Worm (Caenorhabditis elegans) whole organism, L1 larva: Measurements from ENCODE around the gene T13B5.9.

ENCODE experiments used
- C16A3.4 ChIP-seq: fragments of 150-350 bp; optimal IDR thresholded peaks from 2 replicates; lab custom pipeline; 2014; ENCODE audit warnings: missing biosample characterization, missing genetic modification characterization
- C34B4.2 ChIP-seq: sonication (generic microtip); optimal IDR thresholded peaks from 2 replicates; lab custom pipeline; 2017; ENCODE audit warnings: mild to moderate bottlenecking, missing genetic modification characterization, missing compliant biosample characterization
- F16B12.6 ChIP-seq: fragments of 150-350 bp; optimal IDR thresholded peaks from 2 replicates; lab custom pipeline; 2014; ENCODE audit warnings: missing biosample characterization, missing genetic modification characterization
- Y116A8C.19 ChIP-seq: sonication (generic microtip); optimal IDR thresholded peaks from 2 replicates; lab custom pipeline; 2016; ENCODE audit warnings: missing compliant biosample characterization, missing genetic modification characterization, borderline replicate concordance
- alr-1 ChIP-seq: fragments of 200-800 bp; sonication (Bioruptor generic); optimal IDR thresholded peaks from 2 replicates; lab custom pipeline; 2018; ENCODE audit warnings: borderline replicate concordance, mild to moderate bottlenecking, missing genetic modification characterization, missing compliant biosample characterization
- ama-1 ChIP-seq: fragments of 150-350 bp; optimal IDR thresholded peaks from 2 replicates; lab custom pipeline; 2014
- ceh-8 ChIP-seq: fragments of 200-800 bp; sonication (Bioruptor generic); optimal IDR thresholded peaks from 2 replicates; lab custom pipeline; 2018; ENCODE audit warnings: mild to moderate bottlenecking, missing genetic modification characterization, moderate library complexity, missing compliant biosample characterization
- ceh-90 ChIP-seq: sonication (generic microtip); optimal IDR thresholded peaks from 2 replicates; lab custom pipeline; 2016; ENCODE audit warnings: missing genetic modification characterization, missing compliant biosample characterization
- dpl-1 ChIP-seq, 3 experiments: fragments of 150-350 bp in 2 of 3; sonication (generic microtip) in 1 of 3; optimal IDR thresholded peaks; 2 replicates each; lab custom pipeline; 2014 to 2017; ENCODE audit warnings: missing biosample characterization in 3 of 3, missing genetic modification characterization in 3 of 3, missing genetic modification reagents in 3 of 3
- efl-1 ChIP-seq, 4 experiments: fragments of 150-350 bp; optimal IDR thresholded peaks in 3 of 4; peaks in 1 of 4; 1 replicate in 1 of 4; 2 replicates in 3 of 4; lab custom pipeline; 2014; ENCODE audit warnings: missing biosample characterization in 2 of 4, missing genetic modification characterization in 2 of 4, missing genetic modification reagents in 2 of 4
- egl-13 ChIP-seq: sonication (generic microtip); optimal IDR thresholded peaks from 2 replicates; lab custom pipeline; 2016; ENCODE audit warnings: missing genotype, missing genetic modification reagents, missing genetic modification characterization, missing compliant biosample characterization
- fkh-10 ChIP-seq: sonication (generic microtip); optimal IDR thresholded peaks from 2 replicates; lab custom pipeline; 2017; ENCODE audit warnings: missing biosample characterization, missing genetic modification reagents, missing genetic modification characterization
- fos-1 ChIP-seq: fragments of 150-350 bp; optimal IDR thresholded peaks from 2 replicates; lab custom pipeline; 2014; ENCODE audit warnings: missing biosample characterization, missing genetic modification characterization
- grh-1 ChIP-seq: fragments of 200-800 bp; sonication (Bioruptor generic); IDR thresholded peaks from 2 replicates; pipeline ENCODE4 v1.3.6; 2022; ENCODE audit warnings: missing genetic modification reagents, missing genetic modification characterization, missing compliant biosample characterization
- jun-1 ChIP-seq: fragments of 150-350 bp; optimal IDR thresholded peaks from 2 replicates; lab custom pipeline; 2014; ENCODE audit warnings: missing biosample characterization, missing genetic modification reagents, missing genetic modification characterization
- lin-14 ChIP-seq: fragments of 200-800 bp; sonication (Bioruptor generic); optimal IDR thresholded peaks from 2 replicates; lab custom pipeline; 2018; ENCODE audit warnings: mild to moderate bottlenecking, missing genetic modification characterization, moderate library complexity, missing compliant biosample characterization
- lin-15B ChIP-seq: fragments of 150-350 bp; sonication (generic microtip); optimal IDR thresholded peaks from 3 replicates; lab custom pipeline; 2014; ENCODE audit warnings: missing biosample characterization, missing genetic modification characterization
- lsy-2 ChIP-seq, 2 experiments: fragments of 150-350 bp; optimal IDR thresholded peaks; 2 replicates each; lab custom pipeline; 2014; ENCODE audit warnings: missing biosample characterization in 2 of 2, missing genetic modification characterization in 2 of 2
- mab-9 ChIP-seq: fragments of 200-800 bp; sonication (Bioruptor generic); IDR thresholded peaks from 2 replicates; pipeline ENCODE4 v1.3.6; 2022; ENCODE audit warnings: missing genetic modification reagents, missing genetic modification characterization, missing compliant biosample characterization
- mep-1 ChIP-seq: fragments of 150-350 bp; optimal IDR thresholded peaks from 2 replicates; lab custom pipeline; 2014; ENCODE audit warnings: missing biosample characterization, missing genetic modification characterization
- nhr-11 ChIP-seq: fragments of 150-350 bp; optimal IDR thresholded peaks from 2 replicates; lab custom pipeline; 2014; ENCODE audit warnings: missing biosample characterization, missing genetic modification characterization
- nhr-76 ChIP-seq: sonication (generic microtip); optimal IDR thresholded peaks from 2 replicates; lab custom pipeline; 2017; ENCODE audit warnings: missing biosample characterization, missing genetic modification characterization
- nhr-85 ChIP-seq: sonication (generic microtip); peaks from one replicate; lab custom pipeline; 2016; ENCODE audit warnings: missing genetic modification characterization, inconsistent platforms, missing compliant biosample characterization
- nhr-90 ChIP-seq: sonication (generic microtip); optimal IDR thresholded peaks from 2 replicates; lab custom pipeline; 2016; ENCODE audit warnings: mild to moderate bottlenecking, missing genetic modification characterization, missing compliant biosample characterization; ENCODE audit not compliant: poor library complexity
- pax-3 ChIP-seq: fragments of 200-800 bp; sonication (Bioruptor generic); optimal IDR thresholded peaks from 2 replicates; lab custom pipeline; 2018; ENCODE audit warnings: mild to moderate bottlenecking, missing genetic modification characterization, moderate library complexity, missing compliant biosample characterization
- rnt-1 ChIP-seq: sonication (generic microtip); optimal IDR thresholded peaks from 2 replicates; lab custom pipeline; 2016; ENCODE audit warnings: mild to moderate bottlenecking, missing genetic modification characterization, moderate library complexity, missing compliant biosample characterization
- skn-1 ChIP-seq: fragments of 150-350 bp; optimal IDR thresholded peaks from 2 replicates; lab custom pipeline; 2014; ENCODE audit warnings: missing biosample characterization, missing genetic modification characterization
- snu-23 ChIP-seq: sonication (generic microtip); optimal IDR thresholded peaks from 2 replicates; lab custom pipeline; 2016; ENCODE audit warnings: missing genetic modification characterization, missing compliant biosample characterization
- tlp-1 ChIP-seq: fragments of 150-350 bp; optimal IDR thresholded peaks from 2 replicates; lab custom pipeline; 2014; ENCODE audit warnings: missing biosample characterization, missing genetic modification characterization
- unc-130 ChIP-seq: fragments of 150-350 bp; optimal IDR thresholded peaks from 2 replicates; lab custom pipeline; 2017; ENCODE audit warnings: missing biosample characterization, missing genetic modification characterization, inconsistent platforms
- zag-1 ChIP-seq: fragments of 150-350 bp; optimal IDR thresholded peaks from 2 replicates; lab custom pipeline; 2014; ENCODE audit warnings: missing biosample characterization, missing genetic modification characterization
- zip-4 ChIP-seq: fragments of 200-800 bp; sonication (Bioruptor generic); optimal IDR thresholded peaks from 2 replicates; lab custom pipeline; 2018; ENCODE audit warnings: mild to moderate bottlenecking, missing genetic modification characterization, moderate library complexity, missing compliant biosample characterization

The T13B5.9 gene

ce11 chrII:1130241-1130640 lies 25.9 kb upstream of the T13B5.9 start:
- TF ChIP-seq efl-1 (optimal IDR thresholded peaks at IDR 0.05; lab: Kevin White, UChicago) (no peak), efl-1 (GFP tag; optimal IDR thresholded peaks at IDR 0.05 in 1 of 2; lab: Kevin White, UChicago) (no peak), nhr-85 (tag; lab: Kevin White, UChicago) (peak; percentile 9), mab-9 (GFP tag; lab: Robert Waterston, UW) (no peak)

ce11 chrII:1127676-1128075 lies 23.4 kb upstream of the T13B5.9 start, which contains the start of gene taf-6.1:
taf-6.1 (plus strand) TSS chrII:1127976.
- TF ChIP-seq nhr-90 (tag; lab: Kevin White, UChicago), result no peak
- no peak for TF ChIP-seq dpl-1 (GFP tag; optimal IDR thresholded peaks at IDR 0.05; lab: Kevin White, UChicago)
- no peak for TF ChIP-seq alr-1
- TF ChIP-seq skn-1 (tag; lab: Kevin White, UChicago), result no peak
- TF ChIP-seq lsy-2 (tag; optimal IDR thresholded peaks at IDR 0.05; lab: Kevin White, UChicago), result no peak
- TF ChIP-seq nhr-76 (tag; lab: Kevin White, UChicago), result no peak
- no peak for TF ChIP-seq zag-1 (tag; lab: Kevin White, UChicago)
- TF ChIP-seq fkh-10 (GFP tag; lab: Kevin White, UChicago), result no peak
- TF ChIP-seq zip-4 (GFP tag; lab: Kevin White, UChicago), result no peak
- TF ChIP-seq rnt-1 (tag; lab: Kevin White, UChicago), result no peak
- no peak for TF ChIP-seq snu-23 (GFP tag; lab: Kevin White, UChicago)
- TF ChIP-seq, all 84 proteins: peak for 0

- no peak for TF ChIP-seq lsy-2 (tag; optimal IDR thresholded peaks at IDR 0.05; lab: Kevin White, UChicago)
- no peak for TF ChIP-seq tlp-1
- TF ChIP-seq egl-13 (tag; lab: Kevin White, UChicago), result no peak
- TF ChIP-seq zip-4 (GFP tag; lab: Kevin White, UChicago), result no peak
- TF ChIP-seq jun-1, result no peak
- no peak for TF ChIP-seq pax-3 (tag; lab: Kevin White, UChicago)
- no peak for TF ChIP-seq fos-1 (tag; lab: Kevin White, UChicago)
- TF ChIP-seq rnt-1 (tag; lab: Kevin White, UChicago), result no peak
- TF ChIP-seq ama-1 (lab: Kevin White, UChicago), result no peak
- no peak for TF ChIP-seq F16B12.6 (tag; lab: Kevin White, UChicago)
- no peak for TF ChIP-seq grh-1 (GFP tag; lab: Robert Waterston, UW)
- no peak for TF ChIP-seq C34B4.2 (tag; lab: Kevin White, UChicago)
- no peak for TF ChIP-seq Y116A8C.19
- no peak for TF ChIP-seq lin-14 (GFP tag; lab: Kevin White, UChicago)
- TF ChIP-seq dpl-1 (GFP tag; optimal IDR thresholded peaks at IDR 0.05; lab: Kevin White, UChicago), result no peak
- no peak for TF ChIP-seq nhr-11 (tag; lab: Kevin White, UChicago)
- no peak for TF ChIP-seq lin-15B (tag; lab: Kevin White, UChicago)
- no peak for TF ChIP-seq ceh-8 (GFP tag; lab: Kevin White, UChicago)
Observed at ce11 chrII:1126472-1126871, 22.2 kb upstream of the T13B5.9 start.

- TF ChIP-seq C16A3.4 (tag; lab: Kevin White, UChicago) (no peak), lin-15B (tag; lab: Kevin White, UChicago) (no peak), efl-1 (optimal IDR thresholded peaks at IDR 0.05; lab: Kevin White, UChicago) (no peak), efl-1 (GFP tag; optimal IDR thresholded peaks at IDR 0.05 in 1 of 2; lab: Kevin White, UChicago) (peak in 1 of 2 experiments; percentile 84), tlp-1 (no peak)
Observed at ce11 chrII:1124757-1125156, 20.4 kb upstream of the T13B5.9 start.

- TF ChIP-seq mab-9 (GFP tag; lab: Robert Waterston, UW) (no peak), rnt-1 (tag; lab: Kevin White, UChicago) (peak; percentile 52), efl-1 (optimal IDR thresholded peaks at IDR 0.05; lab: Kevin White, UChicago) (peak in 1 of 2 experiments; percentile 8), efl-1 (GFP tag; optimal IDR thresholded peaks at IDR 0.05 in 1 of 2; lab: Kevin White, UChicago) (peak; percentile 38 to 82), dpl-1 (GFP tag; optimal IDR thresholded peaks at IDR 0.05; lab: Kevin White, UChicago) (peak in 1 of 3 experiments; percentile 28), ceh-90 (tag; lab: Kevin White, UChicago) (peak; percentile 56), mep-1 (tag; lab: Kevin White, UChicago) (peak; percentile 1), unc-130 (tag; lab: Kevin White, UChicago) (no peak)
Observed at ce11 chrII:1123208-1123607, 18.9 kb upstream of the T13B5.9 start, which contains the start of the genes sut-1 and eri-3. sut-1 (minus strand) TSS chrII:1123265. eri-3 (plus strand) TSS chrII:1123534.
